Worm (Caenorhabditis elegans) whole organism, late embryonic: ENCODE data around the gene F55C9.15.
"Not testable (repeated sequence)": the region's sequence is repeated elsewhere in the genome, so short reads cannot be mapped to it uniquely, and the experiment has no call there.

Experiments
- F13H6.1 ChIP-seq: sonication (generic microtip); optimal IDR thresholded peaks from 2 replicates; lab custom pipeline; 2016; ENCODE audit warnings: missing genetic modification characterization, missing compliant biosample characterization
- Y22D7AL.16 ChIP-seq: sonication (generic microtip); optimal IDR thresholded peaks from 2 replicates; lab custom pipeline; 2016; ENCODE audit warnings: missing genetic modification characterization, missing compliant biosample characterization
- ceh-19 ChIP-seq: fragments of 200-800 bp; sonication (Bioruptor generic); optimal IDR thresholded peaks from 2 replicates; lab custom pipeline; 2018; ENCODE audit warnings: mild to moderate bottlenecking, missing genetic modification characterization, missing compliant biosample characterization
- ceh-6 ChIP-seq: fragments of 200-800 bp; sonication (Bioruptor generic); optimal IDR thresholded peaks from 2 replicates; lab custom pipeline; 2018; ENCODE audit warnings: mild to moderate bottlenecking, missing genetic modification characterization, missing compliant biosample characterization
- ceh-9 ChIP-seq: sonication (generic microtip); optimal IDR thresholded peaks from 2 replicates; lab custom pipeline; 2016; ENCODE audit warnings: mild to moderate bottlenecking, missing genetic modification characterization, inconsistent platforms, missing compliant biosample characterization
- eyg-1 ChIP-seq: sonication (generic microtip); optimal IDR thresholded peaks from 2 replicates; lab custom pipeline; 2016; ENCODE audit warnings: missing genotype, missing genetic modification characterization, missing compliant biosample characterization
- gmeb-2 ChIP-seq: sonication (generic microtip); optimal IDR thresholded peaks from 2 replicates; lab custom pipeline; 2016; ENCODE audit warnings: missing genetic modification characterization, inconsistent platforms, missing compliant biosample characterization
- lin-11 ChIP-seq: fragments of 200-800 bp; sonication (Bioruptor generic); optimal IDR thresholded peaks from 2 replicates; lab custom pipeline; 2018; ENCODE audit warnings: mild to moderate bottlenecking, missing genetic modification characterization, missing compliant biosample characterization
- nfya-1 ChIP-seq: sonication (generic microtip); optimal IDR thresholded peaks from 2 replicates; lab custom pipeline; 2017; ENCODE audit warnings: missing genetic modification characterization, mild to moderate bottlenecking, missing compliant biosample characterization, antibody characterized with exemption, moderate library complexity
- nhr-11 ChIP-seq: fragments of 150-350 bp; optimal IDR thresholded peaks from 2 replicates; lab custom pipeline; 2014; ENCODE audit warnings: missing biosample characterization, missing genetic modification characterization
- pag-3 ChIP-seq: sonication (generic microtip); optimal IDR thresholded peaks from 2 replicates; lab custom pipeline; 2016; ENCODE audit warnings: missing compliant biosample characterization, missing genetic modification characterization, borderline replicate concordance
- pqm-1 ChIP-seq: sonication (generic microtip); optimal IDR thresholded peaks from 2 replicates; lab custom pipeline; 2016; ENCODE audit warnings: missing genetic modification characterization, missing compliant biosample characterization
- unc-42 ChIP-seq: sonication (generic microtip); optimal IDR thresholded peaks from 2 replicates; lab custom pipeline; 2016; ENCODE audit warnings: missing genotype, missing genetic modification characterization, missing compliant biosample characterization
- unc-86 ChIP-seq: sonication (generic microtip); optimal IDR thresholded peaks from 2 replicates; lab custom pipeline; 2016; ENCODE audit warnings: missing genetic modification characterization, missing compliant biosample characterization

ce11 chrV:19264148-19264547 lies 42.7 kb downstream of the F55C9.15 start, which contains the start of gene F21D9.1:
- TF ChIP-seq nfya-1; nhr-11 (tag; lab: Kevin White, UChicago); eyg-1 (tag; lab: Kevin White, UChicago); ceh-6; Y22D7AL.16; F13H6.1; pag-3; unc-42; ceh-19 (GFP tag; lab: Kevin White, UChicago); gmeb-2 (tag; lab: Kevin White, UChicago); lin-11 (tag; lab: Kevin White, UChicago); pqm-1 (tag; lab: Kevin White, UChicago); unc-86 (tag; lab: Kevin White, UChicago); ceh-9 (tag; lab: Kevin White, UChicago): not testable (repeated sequence)
